Fruit fly (Drosophila melanogaster) whole organism, embryonic: ENCODE measurements around the gene CG1103.

ENCODE experiments used
- CG10431 ChIP-seq: fragments of 200-800 bp; sonication (Bioruptor generic); optimal IDR thresholded peaks from 3 replicates; lab custom pipeline; 2018; ENCODE audit warnings: missing biosample characterization, mild to moderate bottlenecking, missing genetic modification characterization
- CG10543 ChIP-seq: fragments of 200-800 bp; sonication (Bioruptor generic); optimal IDR thresholded peaks from 3 replicates; lab custom pipeline; 2017; ENCODE audit warnings: missing biosample characterization, mild to moderate bottlenecking, missing genetic modification characterization, moderate library complexity
- CG10654 ChIP-seq: fragments of 200-800 bp; sonication (Bioruptor generic); optimal IDR thresholded peaks from 2 replicates; lab custom pipeline; 2016; ENCODE audit warnings: missing biosample characterization, missing genetic modification characterization
- CG11695 ChIP-seq: fragments of 200-800 bp; sonication (Bioruptor generic); IDR thresholded peaks from 3 replicates; pipeline ENCODE4 v1.3.6; 2022; ENCODE audit warnings: missing biosample characterization, missing genetic modification characterization
- CG12942 ChIP-seq: fragments of 200-800 bp; sonication (Bioruptor generic); optimal IDR thresholded peaks from 3 replicates; lab custom pipeline; 2016; ENCODE audit warnings: missing biosample characterization, missing genetic modification characterization
- CG13287 ChIP-seq: fragments of 200-800 bp; sonication (Bioruptor generic); IDR thresholded peaks from 2 replicates; pipeline ENCODE4 v1.3.6; 2022; ENCODE audit warnings: missing biosample characterization, missing genetic modification characterization; ENCODE audit not compliant: partially characterized antibody
- CG13894 ChIP-seq: fragments of 200-800 bp; sonication (Bioruptor generic); optimal IDR thresholded peaks from 3 replicates; lab custom pipeline; 2018; ENCODE audit warnings: missing biosample characterization, mild to moderate bottlenecking, missing genetic modification characterization, moderate library complexity
- CG15269 ChIP-seq: fragments of 200-800 bp; sonication (Bioruptor generic); optimal IDR thresholded peaks from 2 replicates; lab custom pipeline; 2018; ENCODE audit warnings: missing biosample characterization, mild to moderate bottlenecking, missing genetic modification characterization, moderate library complexity
- CG18619 ChIP-seq: fragments of 200-800 bp; sonication (Bioruptor generic); optimal IDR thresholded peaks from 3 replicates; lab custom pipeline; 2017; ENCODE audit warnings: missing biosample characterization, mild to moderate bottlenecking, missing genetic modification characterization
- CG2199 ChIP-seq: fragments of 200-800 bp; sonication (Bioruptor generic); IDR thresholded peaks from 3 replicates; pipeline ENCODE4 v1.3.6; 2022; ENCODE audit warnings: missing biosample characterization, missing genetic modification characterization
- CG3163 ChIP-seq: fragments of 200-800 bp; sonication (Bioruptor generic); optimal IDR thresholded peaks from 3 replicates; lab custom pipeline; 2016; ENCODE audit warnings: missing biosample characterization, missing genetic modification characterization
- CG34376 ChIP-seq: fragments of 200-800 bp; sonication (Bioruptor generic); optimal IDR thresholded peaks from 2 replicates; lab custom pipeline; 2018; ENCODE audit warnings: missing biosample characterization, mild to moderate bottlenecking, missing genetic modification characterization
- CG3995 ChIP-seq: fragments of 200-800 bp; sonication (Bioruptor generic); optimal IDR thresholded peaks from 3 replicates; lab custom pipeline; 2016; ENCODE audit warnings: missing biosample characterization, missing genetic modification characterization
- CG8290 ChIP-seq, 3 experiments: fragments of 200-800 bp; sonication (Bioruptor generic); optimal IDR thresholded peaks; 2 replicates each; lab custom pipeline; 2016 to 2019; ENCODE audit warnings: missing biosample characterization in 3 of 3, missing genetic modification characterization in 3 of 3, mild to moderate bottlenecking in 2 of 3, moderate library complexity in 1 of 3
- CG8944 ChIP-seq: fragments of 200-800 bp; sonication (Bioruptor generic); optimal IDR thresholded peaks from 3 replicates; lab custom pipeline; 2016; ENCODE audit warnings: missing biosample characterization, missing genetic modification characterization
- CG9437 ChIP-seq: fragments of 200-800 bp; sonication (Bioruptor generic); optimal IDR thresholded peaks from 2 replicates; lab custom pipeline; 2018; ENCODE audit warnings: missing biosample characterization, mild to moderate bottlenecking, missing genetic modification characterization
- Dref ChIP-seq: fragments of 200-800 bp; sonication (Bioruptor generic); IDR thresholded peaks from 2 replicates; pipeline ENCODE4 v1.3.6; 2022; ENCODE audit warnings: missing biosample characterization, missing genetic modification characterization
- Ets65A ChIP-seq: fragments of 200-800 bp; sonication (Bioruptor generic); peaks from one replicate; lab custom pipeline; 2016; ENCODE audit warnings: missing biosample characterization, missing genetic modification characterization
- Hand ChIP-seq: fragments of 200-800 bp; sonication (Bioruptor generic); optimal IDR thresholded peaks from 2 replicates; lab custom pipeline; 2017; ENCODE audit warnings: mild to moderate bottlenecking, missing biosample characterization, missing genetic modification reagents, missing genetic modification characterization
- Kr ChIP-seq: fragments of 200-800 bp; sonication (Bioruptor generic); optimal IDR thresholded peaks from 2 replicates; lab custom pipeline; 2017; ENCODE audit warnings: missing biosample characterization, mild to moderate bottlenecking, missing genetic modification characterization
- Med ChIP-seq: fragments of 200-800 bp; sonication (Bioruptor generic); peaks from one replicate; lab custom pipeline; 2016; ENCODE audit warnings: missing biosample characterization, missing genetic modification characterization, mild to moderate bottlenecking, inconsistent platforms, moderate library complexity
- Mrtf ChIP-seq: fragments of 200-800 bp; sonication (Bioruptor generic); IDR thresholded peaks from 3 replicates; pipeline ENCODE4 v1.3.6; 2022; ENCODE audit warnings: missing biosample characterization, missing genetic modification characterization
- Trl ChIP-seq, 3 experiments: fragments of >200 bp in 2 of 3; fragments of 200-800 bp in 1 of 3; sonication (Bioruptor generic) in 1 of 3; optimal IDR thresholded peaks; 2 replicates in 1 of 3; 3 replicates in 2 of 3; lab custom pipeline; 2016 to 2017; ENCODE audit warnings: missing biosample characterization in 1 of 3, missing genetic modification characterization in 1 of 3
- Xbp1 ChIP-seq: fragments of 200-800 bp; sonication (Bioruptor generic); optimal IDR thresholded peaks from 3 replicates; lab custom pipeline; 2016; ENCODE audit warnings: missing biosample characterization, mild to moderate bottlenecking, missing genetic modification characterization
- chinmo ChIP-seq: fragments of 200-800 bp; sonication (Bioruptor generic); IDR thresholded peaks from 4 replicates; pipeline ENCODE4 v1.3.6; 2022; ENCODE audit warnings: missing biosample characterization, missing genetic modification characterization; ENCODE audit not compliant: partially characterized antibody
- exex ChIP-seq: fragments of 200-800 bp; sonication (Bioruptor generic); optimal IDR thresholded peaks from 4 replicates; lab custom pipeline; 2018; ENCODE audit warnings: missing biosample characterization, mild to moderate bottlenecking, missing genetic modification characterization, moderate library complexity
- grn ChIP-seq: fragments of 200-800 bp; sonication (Bioruptor generic); optimal IDR thresholded peaks from 3 replicates; lab custom pipeline; 2017; ENCODE audit warnings: missing biosample characterization, missing genetic modification characterization
- gsb ChIP-seq: fragments of 200-800 bp; sonication (Bioruptor generic); IDR thresholded peaks from 2 replicates; pipeline ENCODE4 v1.3.6; 2022; ENCODE audit warnings: missing biosample characterization, missing genetic modification characterization
- lab ChIP-seq: fragments of 200-800 bp; sonication (Bioruptor generic); optimal IDR thresholded peaks from 3 replicates; lab custom pipeline; 2017; ENCODE audit warnings: missing biosample characterization, missing genetic modification characterization, mild to moderate bottlenecking, moderate library complexity, missing genetic modification reagents
- lbe ChIP-seq: fragments of 200-800 bp; sonication (Bioruptor generic); optimal IDR thresholded peaks from 2 replicates; lab custom pipeline; 2016; ENCODE audit warnings: missing biosample characterization, mild to moderate bottlenecking, missing genetic modification characterization
- mirr ChIP-seq: fragments of 200-800 bp; sonication (Bioruptor generic); optimal IDR thresholded peaks from 3 replicates; lab custom pipeline; 2018; ENCODE audit warnings: missing biosample characterization, mild to moderate bottlenecking, missing genetic modification characterization
- nerfin-1 ChIP-seq: fragments of 200-800 bp; sonication (Bioruptor generic); optimal IDR thresholded peaks from 3 replicates; lab custom pipeline; 2019; ENCODE audit warnings: missing biosample characterization, mild to moderate bottlenecking, missing genetic modification characterization, moderate library complexity
- nom ChIP-seq: fragments of 200-800 bp; sonication (Bioruptor generic); optimal IDR thresholded peaks from 2 replicates; lab custom pipeline; 2017; ENCODE audit warnings: missing biosample characterization, missing genetic modification characterization, mild to moderate bottlenecking, moderate library complexity, missing genetic modification reagents
- onecut ChIP-seq: fragments of 200-800 bp; sonication (Bioruptor generic); IDR thresholded peaks from 2 replicates; pipeline ENCODE4 v1.3.6; 2022; ENCODE audit warnings: missing biosample characterization, missing genetic modification characterization
- pros ChIP-seq: fragments of 200-800 bp; sonication (Bioruptor generic); optimal IDR thresholded peaks from 3 replicates; lab custom pipeline; 2019; ENCODE audit warnings: missing biosample characterization, mild to moderate bottlenecking, missing genetic modification characterization, moderate library complexity
- sens ChIP-seq: fragments of 200-800 bp; sonication (Bioruptor generic); peaks from one replicate; lab custom pipeline; 2016; ENCODE audit warnings: missing biosample characterization, missing genetic modification characterization
- sim ChIP-seq: fragments of 200-800 bp; sonication (Bioruptor generic); IDR thresholded peaks from 2 replicates; pipeline ENCODE4 v1.3.6; 2022; ENCODE audit warnings: missing biosample characterization, missing genetic modification characterization
- sna ChIP-seq: fragments of 200-800 bp; sonication (Bioruptor generic); IDR thresholded peaks from 2 replicates; pipeline ENCODE4 v1.3.6; 2022; ENCODE audit warnings: missing biosample characterization, missing genetic modification characterization; ENCODE audit not compliant: partially characterized antibody
- sug ChIP-seq: fragments of 200-800 bp; optimal IDR thresholded peaks from 2 replicates; lab custom pipeline; 2019; ENCODE audit warnings: missing biosample characterization, mild to moderate bottlenecking, missing genetic modification characterization, moderate library complexity
- tll ChIP-seq, 2 experiments: fragments of 200-800 bp in 1 of 2; fragments of >200 bp in 1 of 2; sonication (Bioruptor generic) in 1 of 2; optimal IDR thresholded peaks; 2 replicates each; lab custom pipeline; 2017 to 2019; ENCODE audit warnings: missing biosample characterization in 2 of 2, missing genetic modification characterization in 2 of 2, mild to moderate bottlenecking in 1 of 2, moderate library complexity in 1 of 2

CG1103 gene

DNA sequence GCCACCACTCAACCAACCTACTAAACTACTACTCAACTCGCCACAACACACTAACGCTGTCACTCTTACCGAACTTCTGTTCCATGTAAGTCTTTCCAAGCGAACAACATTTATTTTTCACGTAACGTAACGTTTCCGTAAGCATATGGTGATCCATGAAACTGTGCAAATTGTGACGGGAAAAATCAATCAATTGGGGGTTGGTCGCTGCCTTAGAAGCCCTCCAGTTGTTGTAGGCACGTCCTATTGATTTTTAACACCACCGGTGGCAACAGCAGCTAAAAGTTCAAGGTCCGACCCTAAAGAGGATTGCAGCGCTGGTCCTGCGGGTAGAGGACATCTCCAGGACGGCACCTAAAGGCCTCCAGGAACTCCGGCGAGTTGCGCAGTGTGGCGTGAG is 45.4 kb upstream of the CG1103 start:
- TF ChIP-seq Kr (GFP tag; lab: Kevin White, UChicago) (no peak), CG10431 (GFP tag; lab: Kevin White, UChicago) (peak; percentile 43), CG11695 (GFP tag; lab: Robert Waterston, UW) (no peak), onecut (GFP tag; lab: Robert Waterston, UW) (peak; percentile 94), Ets65A (GFP tag; lab: Kevin White, UChicago) (peak; percentile 71), tll (GFP tag; optimal IDR thresholded peaks at IDR 0.05; lab: Kevin White, UChicago) (no peak), CG9437 (GFP tag; lab: Kevin White, UChicago) (peak; percentile 58)

DNA sequence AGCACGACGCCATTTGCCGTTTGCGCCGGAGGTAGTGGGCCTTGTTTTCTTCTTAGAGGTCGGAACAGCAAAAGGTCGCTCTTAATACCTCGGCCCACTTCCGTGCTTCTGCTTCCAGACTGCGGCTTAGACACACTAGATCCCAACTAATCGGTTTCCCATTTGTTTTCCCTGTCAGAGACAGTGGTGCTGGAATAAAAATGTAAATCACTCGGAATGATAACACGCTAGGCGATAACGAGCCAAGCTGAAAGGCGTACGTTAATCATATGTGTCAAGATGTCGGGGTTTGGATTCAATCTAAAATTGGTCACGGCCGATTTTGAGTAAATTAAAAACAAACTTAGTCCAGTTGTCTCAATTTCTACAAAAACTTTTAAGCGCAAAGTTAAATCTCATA is 42.9 kb upstream of the CG1103 start, which contains the start of gene Nepl11:
Gene Nepl11, minus strand, starts transcription at position 152 of the 400 bp plus-strand sequence.
- TF ChIP-seq sug (tag; lab: Kevin White, UChicago) (peak; percentile 57), CG12942 (GFP tag; lab: Kevin White, UChicago) (no peak), CG34376 (GFP tag; lab: Kevin White, UChicago) (peak; percentile 70)

DNA sequence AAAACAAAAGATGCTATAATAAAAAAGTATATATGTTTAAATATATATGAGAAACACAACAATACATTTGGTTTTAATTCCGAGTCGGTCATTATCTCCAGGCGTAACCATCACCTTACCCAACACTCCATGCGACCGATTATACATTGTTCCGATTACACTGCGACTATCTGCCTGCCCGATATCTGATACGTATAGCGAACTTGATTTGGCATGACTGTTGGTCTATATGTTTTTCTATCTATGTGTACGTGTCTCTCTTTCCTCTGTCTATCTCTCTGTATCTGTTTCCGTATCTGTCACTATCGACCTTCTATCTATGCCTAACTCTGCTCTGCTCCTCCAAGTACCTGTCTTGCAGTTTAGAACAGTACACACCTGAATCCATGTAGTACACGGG is 36.1 kb upstream of the CG1103 start:
- TF ChIP-seq mirr (GFP tag; lab: Kevin White, UChicago): peak; percentile 45
- peak; percentile 54 for TF ChIP-seq grn (GFP tag; lab: Kevin White, UChicago)
- TF ChIP-seq CG10654 (GFP tag; lab: Kevin White, UChicago): no peak
- TF ChIP-seq Mrtf: no peak
- TF ChIP-seq CG13894: peak; percentile 30
- peak; percentile 36 for TF ChIP-seq sug (tag; lab: Kevin White, UChicago)
- peak; percentile 35 for TF ChIP-seq exex (tag; lab: Kevin White, UChicago)
- TF ChIP-seq CG15269 (tag; lab: Kevin White, UChicago): no peak
- TF ChIP-seq CG2199 (GFP tag; lab: Robert Waterston, UW): 0 out of 3 replicates have a peak, but pooled peaks have one; percentile 29

DNA sequence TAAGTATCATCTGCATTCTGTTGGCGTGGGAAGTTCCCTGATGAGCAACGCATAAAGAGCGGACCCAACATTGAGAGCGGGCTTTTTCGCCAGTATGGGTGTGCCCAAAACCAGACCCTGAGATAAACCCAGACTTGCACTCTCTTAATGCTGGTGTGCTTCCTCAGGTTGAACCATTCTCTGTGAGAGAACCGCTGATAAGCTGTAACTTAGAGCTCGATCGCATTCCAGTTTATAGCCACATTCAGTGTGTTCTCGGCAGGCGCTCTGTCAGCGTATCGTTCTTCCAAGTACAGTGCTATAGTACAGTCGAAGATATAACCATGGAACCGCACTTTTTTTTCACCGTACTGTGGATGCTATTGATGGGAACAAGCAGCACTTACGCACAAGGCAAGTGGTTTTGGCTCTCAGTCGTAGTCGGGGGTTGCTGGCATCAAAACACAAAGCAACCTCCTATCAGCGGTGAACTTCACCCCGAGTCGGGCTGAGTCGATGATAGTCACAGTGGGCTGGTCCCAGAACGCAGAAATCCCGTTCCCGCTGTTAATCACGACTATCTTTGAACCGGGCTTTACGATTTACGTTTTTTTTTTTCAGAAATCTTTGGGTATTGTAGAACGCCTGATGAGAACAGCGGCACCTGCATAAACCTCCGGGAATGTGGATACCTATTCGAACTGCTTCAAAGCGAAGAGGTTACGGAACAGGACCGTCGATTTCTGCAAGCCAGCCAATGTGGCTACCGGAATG is 29.7 kb upstream of the CG1103 start, which contains the start of gene MP1:
Gene MP1, plus strand, starts transcription at position 245 of the 753 bp plus-strand sequence.
- TF ChIP-seq CG10543 (GFP tag; lab: Kevin White, UChicago) (peak; percentile 26), Dref (GFP tag; lab: Robert Waterston, UW) (no peak), Xbp1 (no peak), CG13287 (peak; percentile 36; the same call in 1 of the 2 replicates), CG18619 (GFP tag; lab: Kevin White, UChicago) (no peak), CG8944 (GFP tag; lab: Kevin White, UChicago) (no peak), chinmo (GFP tag; lab: Robert Waterston, UW) (peak; percentile 69; the same call in 2 of the 4 replicates), CG2199 (GFP tag; lab: Robert Waterston, UW) (peak; percentile 59; the same call in 1 of the 3 replicates), gsb (no peak), sens (GFP tag; lab: Kevin White, UChicago) (peak; percentile 71), pros (GFP tag; lab: Kevin White, UChicago) (peak; percentile 47), Med (GFP tag; lab: Kevin White, UChicago) (peak; percentile 82), CG3995 (GFP tag; lab: Kevin White, UChicago) (peak; percentile 45), sug (tag; lab: Kevin White, UChicago) (peak; percentile 46), sna (GFP tag; lab: Robert Waterston, UW) (peak; percentile 23; the same call in 1 of the 2 replicates), nom (GFP tag; lab: Kevin White, UChicago) (peak; percentile 73), lbe (peak; percentile 36), nerfin-1 (tag; lab: Kevin White, UChicago) (peak; percentile 8), Trl (optimal IDR thresholded peaks at IDR 0.05; lab: Kevin White, UChicago) (peak; percentile 65 to 69), Trl (GFP tag; optimal IDR thresholded peaks at IDR 0.05; lab: Kevin White, UChicago) (no peak), CG3163 (peak; percentile 73), Hand (GFP tag; lab: Kevin White, UChicago) (peak; percentile 3), CG34376 (GFP tag; lab: Kevin White, UChicago) (peak; percentile 79), lab (GFP tag; lab: Kevin White, UChicago) (peak; percentile 21), CG13894 (peak; percentile 49), CG11695 (GFP tag; lab: Robert Waterston, UW) (0 out of 3 replicates have a peak, but pooled peaks have one; percentile 12), sim (no peak), CG8290 (GFP tag; optimal IDR thresholded peaks at IDR 0.05; lab: Kevin White, UChicago) (no peak), CG8290 (tag; optimal IDR thresholded peaks at IDR 0.05; lab: Kevin White, UChicago) (peak in 1 of 2 experiments; percentile 13)
